Worm (Caenorhabditis elegans) whole organism, L3 larva: Measurements from ENCODE around the gene nra-1.

Experiments
- R02D3.7 ChIP-seq: fragments of 150-350 bp; optimal IDR thresholded peaks from 2 replicates; lab custom pipeline; 2014; ENCODE audit warnings: missing biosample characterization, missing genetic modification characterization
- ZK546.5 ChIP-seq: sonication (generic microtip); optimal IDR thresholded peaks from 2 replicates; lab custom pipeline; 2017; ENCODE audit warnings: missing biosample characterization, missing genetic modification characterization
- aly-2 ChIP-seq: fragments of 150-350 bp; optimal IDR thresholded peaks from 2 replicates; lab custom pipeline; 2014; ENCODE audit warnings: missing biosample characterization, missing genetic modification characterization
- ama-1 ChIP-seq: fragments of 150-350 bp; optimal IDR thresholded peaks from 2 replicates; lab custom pipeline; 2018
- ceh-16 ChIP-seq: sonication (generic microtip); optimal IDR thresholded peaks from 2 replicates; lab custom pipeline; 2017; ENCODE audit warnings: missing biosample characterization, missing genetic modification characterization
- ceh-28 ChIP-seq: fragments of 150-350 bp; optimal IDR thresholded peaks from 2 replicates; lab custom pipeline; 2014; ENCODE audit warnings: missing biosample characterization, missing genetic modification reagents, missing genetic modification characterization
- ceh-82 ChIP-seq: fragments of 150-350 bp; optimal IDR thresholded peaks from 2 replicates; lab custom pipeline; 2014; ENCODE audit warnings: missing biosample characterization, missing genetic modification characterization
- ceh-9 ChIP-seq: sonication (generic microtip); optimal IDR thresholded peaks from 2 replicates; lab custom pipeline; 2018; ENCODE audit warnings: missing biosample characterization, missing genetic modification characterization
- daf-12 ChIP-seq: fragments of 150-350 bp; optimal IDR thresholded peaks from 2 replicates; lab custom pipeline; 2014; ENCODE audit warnings: missing biosample characterization, missing genetic modification reagents, missing genetic modification characterization
- egl-27 ChIP-seq: sonication (generic microtip); optimal IDR thresholded peaks from 4 replicates; lab custom pipeline; 2017; ENCODE audit warnings: missing biosample characterization, missing genetic modification reagents, missing genetic modification characterization
- egl-5 ChIP-seq: fragments of 150-350 bp; optimal IDR thresholded peaks from 2 replicates; lab custom pipeline; 2017; ENCODE audit warnings: missing biosample characterization, missing genetic modification reagents, missing genetic modification characterization, inconsistent platforms
- elt-1 ChIP-seq: fragments of 150-350 bp; optimal IDR thresholded peaks from 2 replicates; lab custom pipeline; 2014; ENCODE audit warnings: missing biosample characterization, missing genetic modification characterization
- elt-2 ChIP-seq: sonication (generic microtip); optimal IDR thresholded peaks from 2 replicates; lab custom pipeline; 2016; ENCODE audit warnings: missing genetic modification reagents, mild to moderate bottlenecking, missing genetic modification characterization, missing compliant biosample characterization
- elt-3 ChIP-seq, 3 experiments: fragments of 150-350 bp in 1 of 3; sonication (generic microtip) in 2 of 3; optimal IDR thresholded peaks; 2 replicates in 2 of 3; 4 replicates in 1 of 3; lab custom pipeline; 2014 to 2017; ENCODE audit warnings: missing biosample characterization in 3 of 3, missing genetic modification characterization in 3 of 3
- eor-1 ChIP-seq, 2 experiments: fragments of 150-350 bp; optimal IDR thresholded peaks; 2 replicates each; lab custom pipeline; 2014 to 2018; ENCODE audit warnings: missing biosample characterization in 2 of 2, missing genetic modification characterization in 2 of 2
- fkh-10 ChIP-seq: sonication (generic microtip); optimal IDR thresholded peaks from 2 replicates; lab custom pipeline; 2017; ENCODE audit warnings: missing biosample characterization, missing genetic modification reagents, missing genetic modification characterization
- fkh-2 ChIP-seq: fragments of 150-350 bp; optimal IDR thresholded peaks from 2 replicates; lab custom pipeline; 2014; ENCODE audit warnings: missing biosample characterization, missing genetic modification reagents, missing genetic modification characterization
- fos-1 ChIP-seq: fragments of 150-350 bp; optimal IDR thresholded peaks from 2 replicates; lab custom pipeline; 2014; ENCODE audit warnings: missing biosample characterization, missing genetic modification characterization
- hmg-11 ChIP-seq: sonication (generic microtip); optimal IDR thresholded peaks from 2 replicates; lab custom pipeline; 2016; ENCODE audit warnings: missing genetic modification characterization, missing compliant biosample characterization
- jun-1 ChIP-seq: fragments of 150-350 bp; optimal IDR thresholded peaks from 2 replicates; lab custom pipeline; 2014; ENCODE audit warnings: missing biosample characterization, missing genetic modification reagents, missing genetic modification characterization
- lin-15B ChIP-seq: fragments of 150-350 bp; optimal IDR thresholded peaks from 2 replicates; lab custom pipeline; 2014; ENCODE audit warnings: missing biosample characterization, missing genetic modification characterization
- lin-39 ChIP-seq: fragments of 150-350 bp; optimal IDR thresholded peaks from 2 replicates; lab custom pipeline; 2018; ENCODE audit warnings: missing biosample characterization, missing genetic modification reagents, missing genetic modification characterization
- lsy-12 ChIP-seq: sonication (generic microtip); optimal IDR thresholded peaks from 2 replicates; lab custom pipeline; 2016; ENCODE audit warnings: mild to moderate bottlenecking, missing genetic modification characterization, missing compliant biosample characterization
- mdl-1 ChIP-seq: fragments of 150-350 bp; optimal IDR thresholded peaks from 2 replicates; lab custom pipeline; 2014; ENCODE audit warnings: missing biosample characterization, missing genetic modification characterization
- mml-1 ChIP-seq: fragments of 150-350 bp; sonication (generic microtip); optimal IDR thresholded peaks from 3 replicates; lab custom pipeline; 2014; ENCODE audit warnings: missing biosample characterization, missing genetic modification characterization
- nfya-1 ChIP-seq: sonication (generic microtip); optimal IDR thresholded peaks from 2 replicates; lab custom pipeline; 2017; ENCODE audit warnings: missing genetic modification characterization, mild to moderate bottlenecking, missing compliant biosample characterization, antibody characterized with exemption, moderate library complexity; ENCODE audit not compliant: insufficient read depth
- nhr-11 ChIP-seq: fragments of 150-350 bp; optimal IDR thresholded peaks from 2 replicates; lab custom pipeline; 2014; ENCODE audit warnings: missing biosample characterization, missing genetic modification characterization
- nhr-12 ChIP-seq: fragments of 150-350 bp; optimal IDR thresholded peaks from 2 replicates; lab custom pipeline; 2014; ENCODE audit warnings: missing biosample characterization, missing genetic modification characterization
- nhr-23 ChIP-seq: fragments of 150-350 bp; optimal IDR thresholded peaks from 2 replicates; lab custom pipeline; 2014; ENCODE audit warnings: missing biosample characterization, missing genetic modification reagents, missing genetic modification characterization
- nhr-237 ChIP-seq: fragments of 150-350 bp; optimal IDR thresholded peaks from 2 replicates; lab custom pipeline; 2014; ENCODE audit warnings: missing biosample characterization, missing genetic modification characterization
- nhr-25 ChIP-seq: sonication (generic microtip); optimal IDR thresholded peaks from 2 replicates; lab custom pipeline; 2017; ENCODE audit warnings: missing biosample characterization, missing genetic modification characterization
- nhr-28 ChIP-seq: fragments of 150-350 bp; optimal IDR thresholded peaks from 2 replicates; lab custom pipeline; 2014; ENCODE audit warnings: missing biosample characterization, missing genetic modification characterization
- nhr-43 ChIP-seq: sonication (generic microtip); optimal IDR thresholded peaks from 2 replicates; lab custom pipeline; 2016; ENCODE audit warnings: mild to moderate bottlenecking, missing genetic modification characterization, missing compliant biosample characterization; ENCODE audit not compliant: poor library complexity, severe bottlenecking
- nhr-67 ChIP-seq: fragments of 150-350 bp; optimal IDR thresholded peaks from 2 replicates; lab custom pipeline; 2014; ENCODE audit warnings: missing biosample characterization, missing genetic modification characterization
- nhr-76 ChIP-seq: fragments of 150-350 bp; sonication (generic microtip); optimal IDR thresholded peaks from 5 replicates; lab custom pipeline; 2014; ENCODE audit warnings: missing biosample characterization, missing genetic modification characterization
- nhr-77 ChIP-seq: fragments of 150-350 bp; optimal IDR thresholded peaks from 2 replicates; lab custom pipeline; 2014; ENCODE audit warnings: missing biosample characterization, missing genetic modification characterization
- pha-4 ChIP-seq: fragments of 150-350 bp; optimal IDR thresholded peaks from 2 replicates; lab custom pipeline; 2014; ENCODE audit warnings: missing biosample characterization, missing genetic modification reagents, missing genetic modification characterization
- pqm-1 ChIP-seq: fragments of 150-350 bp; optimal IDR thresholded peaks from 2 replicates; lab custom pipeline; 2017; ENCODE audit warnings: missing biosample characterization, missing genetic modification characterization, inconsistent platforms
- sea-2 ChIP-seq: fragments of 150-350 bp; sonication (generic microtip); optimal IDR thresholded peaks from 4 replicates; lab custom pipeline; 2014; ENCODE audit warnings: missing biosample characterization, missing genetic modification reagents, missing genetic modification characterization
- skn-1 ChIP-seq: fragments of 150-350 bp; optimal IDR thresholded peaks from 2 replicates; lab custom pipeline; 2014; ENCODE audit warnings: missing biosample characterization, missing genetic modification characterization
- snpc-4 ChIP-seq: fragments of 150-350 bp; optimal IDR thresholded peaks from 2 replicates; lab custom pipeline; 2014; ENCODE audit warnings: missing biosample characterization, missing genetic modification characterization
- tbx-2 ChIP-seq: sonication (generic microtip); optimal IDR thresholded peaks from 2 replicates; lab custom pipeline; 2016; ENCODE audit warnings: mild to moderate bottlenecking, missing genetic modification characterization, missing compliant biosample characterization
- unc-39 ChIP-seq: sonication (generic microtip); optimal IDR thresholded peaks from 4 replicates; lab custom pipeline; 2017; ENCODE audit warnings: missing biosample characterization, missing genetic modification characterization
- unc-62 ChIP-seq: fragments of 150-350 bp; sonication (generic microtip); optimal IDR thresholded peaks from 4 replicates; lab custom pipeline; 2014; ENCODE audit warnings: missing biosample characterization, missing genetic modification reagents, missing genetic modification characterization
- zag-1 ChIP-seq: fragments of 150-350 bp; optimal IDR thresholded peaks from 2 replicates; lab custom pipeline; 2014; ENCODE audit warnings: missing biosample characterization, missing genetic modification characterization
- ztf-11 ChIP-seq: fragments of 150-350 bp; optimal IDR thresholded peaks from 2 replicates; lab custom pipeline; 2014; ENCODE audit warnings: missing biosample characterization, missing genetic modification characterization
- ztf-4 ChIP-seq: fragments of 150-350 bp; optimal IDR thresholded peaks from 2 replicates; lab custom pipeline; 2014; ENCODE audit warnings: missing biosample characterization, missing genetic modification characterization

Gene nra-1

ce11 chrIV:17264714-17265113 lies 19.3 kb downstream of the nra-1 start, which contains the start of gene F26D10.13:
Gene F26D10.13 (minus strand): TSS chrIV:17264814.
- TF ChIP-seq hmg-11 (tag; lab: Kevin White, UChicago) (no peak), fkh-2 (tag; lab: Kevin White, UChicago) (no peak), unc-39 (tag; lab: Kevin White, UChicago) (no peak), mml-1 (no peak), nhr-12 (no peak), nhr-43 (tag; lab: Kevin White, UChicago) (no peak), fos-1 (no peak), zag-1 (tag; lab: Kevin White, UChicago) (no peak)

- TF ChIP-seq elt-3 (tag; optimal IDR thresholded peaks at IDR 0.05; lab: Kevin White, UChicago), result no peak
- no peak for TF ChIP-seq ztf-11 (tag; lab: Kevin White, UChicago)
- no peak for TF ChIP-seq nhr-67 (tag; lab: Kevin White, UChicago)
- TF ChIP-seq R02D3.7 (tag; lab: Kevin White, UChicago), result no peak
- peak; percentile 85 for TF ChIP-seq nhr-76 (tag; lab: Kevin White, UChicago)
- no peak for TF ChIP-seq egl-27
- no peak for TF ChIP-seq mml-1
- peak; percentile 28 for TF ChIP-seq nhr-43 (tag; lab: Kevin White, UChicago)
- TF ChIP-seq pqm-1 (tag; lab: Kevin White, UChicago), result peak; percentile 93
- TF ChIP-seq nhr-25 (tag; lab: Kevin White, UChicago), result no peak
- no peak for TF ChIP-seq ceh-16 (tag; lab: Kevin White, UChicago)
- no peak for TF ChIP-seq skn-1 (tag; lab: Kevin White, UChicago)
- no peak for TF ChIP-seq ama-1 (lab: Kevin White, UChicago)
- peak; percentile 28 for TF ChIP-seq nfya-1
- TF ChIP-seq unc-39 (tag; lab: Kevin White, UChicago), result no peak
- TF ChIP-seq nhr-28 (tag; lab: Kevin White, UChicago), result no peak
- TF ChIP-seq fos-1, result no peak
- TF ChIP-seq unc-62, result no peak
- TF ChIP-seq jun-1, result peak; percentile 10
- TF ChIP-seq daf-12 (tag; lab: Kevin White, UChicago), result no peak
- TF ChIP-seq ceh-28 (tag; lab: Kevin White, UChicago), result no peak
- TF ChIP-seq lin-39, result no peak
- no peak for TF ChIP-seq eor-1 (tag; optimal IDR thresholded peaks at IDR 0.05; lab: Kevin White, UChicago)
- TF ChIP-seq nhr-237 (tag; lab: Kevin White, UChicago), result no peak
- TF ChIP-seq fkh-10 (GFP tag; lab: Kevin White, UChicago), result no peak
- no peak for TF ChIP-seq fkh-2 (tag; lab: Kevin White, UChicago)
- no peak for TF ChIP-seq sea-2 (GFP tag; lab: Kevin White, UChicago)
- no peak for TF ChIP-seq aly-2 (tag; lab: Kevin White, UChicago)
- TF ChIP-seq lin-15B (tag; lab: Kevin White, UChicago), result no peak
- TF ChIP-seq snpc-4, result no peak
- no peak for TF ChIP-seq tbx-2 (tag; lab: Kevin White, UChicago)
- no peak for TF ChIP-seq ceh-82 (tag; lab: Kevin White, UChicago)
- TF ChIP-seq nhr-11 (tag; lab: Kevin White, UChicago), result no peak
- TF ChIP-seq lsy-12 (tag; lab: Kevin White, UChicago), result no peak
- no peak for TF ChIP-seq ZK546.5 (tag; lab: Kevin White, UChicago)
- no peak for TF ChIP-seq nhr-12
- no peak for TF ChIP-seq zag-1 (tag; lab: Kevin White, UChicago)
- TF ChIP-seq egl-5 (tag; lab: Kevin White, UChicago), result no peak
- no peak for TF ChIP-seq hmg-11 (tag; lab: Kevin White, UChicago)
- TF ChIP-seq elt-2, result peak; percentile 96
- no peak for TF ChIP-seq nhr-77 (tag; lab: Kevin White, UChicago)
- no peak for TF ChIP-seq ceh-9 (tag; lab: Kevin White, UChicago)
- TF ChIP-seq nhr-23, result peak; percentile 56
- TF ChIP-seq mdl-1 (tag; lab: Kevin White, UChicago), result no peak
- no peak for TF ChIP-seq elt-1 (tag; lab: Kevin White, UChicago)
- TF ChIP-seq pha-4 (tag; lab: Kevin White, UChicago), result peak; percentile 64
- TF ChIP-seq ztf-4 (tag; lab: Kevin White, UChicago), result no peak
Observed at ce11 chrIV:17263714-17264113, 20.3 kb downstream of the nra-1 start.
